Worm (Caenorhabditis elegans) whole organism, young adult: Measurements from ENCODE around the gene srw-19.

Source experiments
- B0261.1 ChIP-seq: sonication (generic microtip); optimal IDR thresholded peaks from 2 replicates; lab custom pipeline; 2016; ENCODE audit warnings: mild to moderate bottlenecking, missing genetic modification characterization, moderate library complexity, missing compliant biosample characterization
- Y67H2A.10 ChIP-seq: fragments of 200-800 bp; sonication (Bioruptor generic); conservative IDR thresholded peaks from 2 replicates; pipeline ENCODE4 v1.3.6; 2022; ENCODE audit warnings: missing genetic modification reagents, missing genetic modification characterization, missing compliant biosample characterization
- lin-40 ChIP-seq: sonication (generic microtip); optimal IDR thresholded peaks from 2 replicates; lab custom pipeline; 2016; ENCODE audit warnings: missing genetic modification characterization, mild to moderate bottlenecking, missing compliant biosample characterization, missing genotype, missing genetic modification reagents
- nhr-179 ChIP-seq: sonication (generic microtip); optimal IDR thresholded peaks from 2 replicates; lab custom pipeline; 2016; ENCODE audit warnings: mild to moderate bottlenecking, missing genetic modification characterization, missing compliant biosample characterization
- somi-1 ChIP-seq: fragments of 200-800 bp; sonication (Bioruptor generic); optimal IDR thresholded peaks from 2 replicates; lab custom pipeline; 2018; ENCODE audit warnings: mild to moderate bottlenecking, missing genetic modification characterization, missing compliant biosample characterization
- tbp1 ChIP-seq: fragments of 200-800 bp; sonication (Bioruptor generic); optimal IDR thresholded peaks from 2 replicates; lab custom pipeline; 2018; ENCODE audit warnings: mild to moderate bottlenecking, missing genetic modification characterization, missing compliant biosample characterization

DNA sequence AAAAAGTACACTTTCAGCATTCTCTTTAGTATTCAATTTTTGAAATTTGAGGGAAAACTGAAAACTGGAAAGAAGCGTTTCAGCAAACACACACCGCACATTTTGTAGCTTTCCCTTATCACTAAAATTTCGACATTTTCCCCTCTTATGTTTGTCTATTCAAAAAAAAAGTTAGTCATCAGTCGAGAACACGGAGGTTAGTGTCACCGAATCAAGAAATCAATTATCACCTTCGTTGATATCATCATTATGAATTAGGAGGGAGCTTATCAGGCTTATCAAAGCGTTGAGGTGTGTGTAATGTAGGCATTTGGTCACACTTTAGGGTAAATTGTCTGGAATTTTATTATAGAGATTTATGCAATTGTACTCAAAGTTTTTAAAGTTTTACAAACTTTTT, 17.4 kb upstream of the srw-19 start, which contains the start of gene cpr-3:
- TF ChIP-seq somi-1, result no peak
- TF ChIP-seq B0261.1 (tag; lab: Kevin White, UChicago), result no peak
- TF ChIP-seq lin-40 (tag; lab: Kevin White, UChicago), result no peak
- TF ChIP-seq tbp1 (GFP tag; lab: Kevin White, UChicago), result no peak
- no peak for TF ChIP-seq nhr-179 (tag; lab: Kevin White, UChicago)
- TF ChIP-seq Y67H2A.10 (GFP tag; lab: Robert Waterston, UW), result no peak
